Worm (Caenorhabditis elegans) whole organism, L2 larva: ENCODE measurements around the gene ced-8.

ENCODE experiments used
- R02D3.7 ChIP-seq: fragments of 150-350 bp; optimal IDR thresholded peaks from 2 replicates; lab custom pipeline; 2014; ENCODE audit warnings: missing biosample characterization, missing genetic modification characterization
- ZK546.5 ChIP-seq: sonication (generic microtip); optimal IDR thresholded peaks from 2 replicates; lab custom pipeline; 2017; ENCODE audit warnings: missing biosample characterization, missing genetic modification characterization
- ama-1 ChIP-seq: fragments of 150-350 bp; optimal IDR thresholded peaks from 2 replicates; lab custom pipeline; 2018; ENCODE audit warnings: inconsistent platforms
- ceh-82 ChIP-seq: fragments of 150-350 bp; optimal IDR thresholded peaks from 2 replicates; lab custom pipeline; 2014; ENCODE audit warnings: missing biosample characterization, missing genetic modification characterization
- egl-27 ChIP-seq: sonication (generic microtip); optimal IDR thresholded peaks from 3 replicates; lab custom pipeline; 2017; ENCODE audit warnings: missing biosample characterization, missing genetic modification reagents, missing genetic modification characterization
- elt-1 ChIP-seq: fragments of 150-350 bp; optimal IDR thresholded peaks from 2 replicates; lab custom pipeline; 2014; ENCODE audit warnings: missing biosample characterization, missing genetic modification characterization
- elt-3 ChIP-seq: sonication (generic microtip); optimal IDR thresholded peaks from 2 replicates; lab custom pipeline; 2017; ENCODE audit warnings: missing biosample characterization, missing genetic modification characterization
- fos-1 ChIP-seq: fragments of 150-350 bp; optimal IDR thresholded peaks from 2 replicates; lab custom pipeline; 2014; ENCODE audit warnings: missing biosample characterization, missing genetic modification characterization
- nhr-12 ChIP-seq: fragments of 150-350 bp; optimal IDR thresholded peaks from 2 replicates; lab custom pipeline; 2014; ENCODE audit warnings: missing biosample characterization, missing genetic modification characterization
- nhr-237 ChIP-seq: fragments of 150-350 bp; optimal IDR thresholded peaks from 2 replicates; lab custom pipeline; 2014; ENCODE audit warnings: missing biosample characterization, missing genetic modification characterization
- nhr-77 ChIP-seq: fragments of 150-350 bp; optimal IDR thresholded peaks from 2 replicates; lab custom pipeline; 2014; ENCODE audit warnings: missing biosample characterization, missing genetic modification characterization
- skn-1 ChIP-seq: sonication (generic microtip); optimal IDR thresholded peaks from 2 replicates; lab custom pipeline; 2017; ENCODE audit warnings: missing biosample characterization, missing genetic modification characterization
- snpc-4 ChIP-seq: fragments of 150-350 bp; optimal IDR thresholded peaks from 2 replicates; lab custom pipeline; 2014; ENCODE audit warnings: missing biosample characterization, missing genetic modification characterization
- unc-62 ChIP-seq: fragments of 150-350 bp; optimal IDR thresholded peaks from 2 replicates; lab custom pipeline; 2014; ENCODE audit warnings: missing biosample characterization, missing genetic modification reagents, missing genetic modification characterization

- TF ChIP-seq snpc-4 (tag; lab: Kevin White, UChicago): no peak
- TF ChIP-seq R02D3.7 (tag; lab: Kevin White, UChicago): no peak
- TF ChIP-seq egl-27: no peak
- no peak for TF ChIP-seq fos-1 (tag; lab: Kevin White, UChicago)
- TF ChIP-seq ZK546.5 (tag; lab: Kevin White, UChicago): no peak
- TF ChIP-seq elt-1 (tag; lab: Kevin White, UChicago): no peak
- no peak for TF ChIP-seq nhr-77 (tag; lab: Kevin White, UChicago)
- TF ChIP-seq ceh-82 (tag; lab: Kevin White, UChicago): no peak
- no peak for TF ChIP-seq unc-62
- no peak for TF ChIP-seq skn-1
- TF ChIP-seq nhr-12 (tag; lab: Kevin White, UChicago): no peak
- no peak for TF ChIP-seq elt-3 (tag; lab: Kevin White, UChicago)
- TF ChIP-seq ama-1 (lab: Kevin White, UChicago): no peak
- TF ChIP-seq nhr-237 (tag; lab: Kevin White, UChicago): no peak
Measured at ce11 chrX:8438756-8439155, 22.0 kb upstream of the ced-8 start.
